Fruit fly (Drosophila melanogaster): ENCODE measurements around the gene CG12817.

CG12817 gene

dm6 chr3R:10213430-10213829, 11.1 kb downstream of the CG12817 start (continued):
- TF ChIP-seq mam (GFP tag; optimal IDR thresholded peaks at IDR 0.05) (no peak), esg (GFP tag; conservative IDR thresholded peaks at IDR 0.05) (peak; percentile 71), lab (GFP tag; optimal IDR thresholded peaks at IDR 0.05) (peak; percentile 74), CG11456 (GFP tag; IDR thresholded peaks at IDR 0.05) (peak; percentile 60; the same call in 1 of the 3 replicates), CG8944 (GFP tag; optimal IDR thresholded peaks at IDR 0.05) (no peak), CG10654 (GFP tag; optimal IDR thresholded peaks at IDR 0.05) (peak; percentile 68), Aef1 (GFP tag; IDR thresholded peaks at IDR 0.05) (peak; percentile 63; the same call in 2 of the 3 replicates), NfI (GFP tag; optimal IDR thresholded peaks at IDR 0.05) (peak; percentile 63), cato (GFP tag; optimal IDR thresholded peaks at IDR 0.05; ENCODE audit: borderline replicate concordance) (peak; percentile 28), TFAM (GFP tag; optimal IDR thresholded peaks at IDR 0.05) (peak; percentile 12), CG14050 (GFP tag; IDR thresholded peaks at IDR 0.05) (peak; percentile 61; the same call in 2 of the 3 replicates), CG1024 (GFP tag; IDR thresholded peaks at IDR 0.05) (peak; percentile 64; the same call in 1 of the 2 replicates), kni (GFP tag; optimal IDR thresholded peaks at IDR 0.05) (no peak), Xbp1 (GFP tag; optimal IDR thresholded peaks at IDR 0.05) (peak; percentile 68), Rx (GFP tag; IDR thresholded peaks at IDR 0.05) (peak; percentile 72), CG18599 (GFP tag; optimal IDR thresholded peaks at IDR 0.05) (peak; percentile 54), Hmx (GFP tag; optimal IDR thresholded peaks at IDR 0.05) (no peak), fd64A (GFP tag; optimal IDR thresholded peaks at IDR 0.05) (peak; percentile 16), CG17328 (GFP tag; IDR thresholded peaks at IDR 0.05) (peak; percentile 77), CG12942 (GFP tag; optimal IDR thresholded peaks at IDR 0.05) (peak; percentile 42), Chrac-16 (GFP tag; optimal IDR thresholded peaks at IDR 0.05) (peak; percentile 35), salm (tag; optimal IDR thresholded peaks at IDR 0.05) (peak; percentile 37), CG17186 (GFP tag; optimal IDR thresholded peaks at IDR 0.05) (peak; percentile 5), inv (GFP tag; IDR thresholded peaks at IDR 0.05; ENCODE audit: partially characterized antibody) (no peak), ftz-f1 (GFP tag; optimal IDR thresholded peaks at IDR 0.05) (no peak), nmo (GFP tag; optimal IDR thresholded peaks at IDR 0.05) (peak; percentile 82), CG7839 (tag; optimal IDR thresholded peaks at IDR 0.05) (peak; percentile 77), Ptx1 (GFP tag; IDR thresholded peaks at IDR 0.05) (peak; percentile 86), lilli (GFP tag; optimal IDR thresholded peaks at IDR 0.05) (no peak), stc (GFP tag; IDR thresholded peaks at IDR 0.05) (peak; percentile 81), E2f1 (GFP tag; IDR thresholded peaks at IDR 0.05) (peak; percentile 55; the same call in 1 of the 2 replicates), CG32772 (GFP tag; IDR thresholded peaks at IDR 0.05) (peak; percentile 81), CG8388 (GFP tag; optimal IDR thresholded peaks at IDR 0.05) (peak; percentile 77), Hr51 (GFP tag; optimal IDR thresholded peaks at IDR 0.05) (peak in 1 of 2 experiments; percentile 80), caup (GFP tag; optimal IDR thresholded peaks at IDR 0.05; ENCODE audit: severe bottlenecking) (peak; percentile 57), sim (GFP tag; IDR thresholded peaks at IDR 0.05) (peak; percentile 18; the same call in 1 of the 2 replicates), CG15514 (GFP tag; optimal IDR thresholded peaks at IDR 0.05) (peak; percentile 15), btn (GFP tag; optimal IDR thresholded peaks at IDR 0.05) (no peak), Oli (tag; optimal IDR thresholded peaks at IDR 0.05) (peak; percentile 82), CTCF (GFP tag; optimal IDR thresholded peaks at IDR 0.05) (peak; percentile 14), fd96Cb (tag; optimal IDR thresholded peaks at IDR 0.05) (peak; percentile 80), odd (GFP tag; optimal IDR thresholded peaks at IDR 0.05) (peak; percentile 34), CG12104 (GFP tag; optimal IDR thresholded peaks at IDR 0.05) (peak; percentile 30), gsb (GFP tag; IDR thresholded peaks at IDR 0.05) (0 out of 2 replicates have a peak, but pooled peaks have one; percentile 18), NC2β (GFP tag; optimal IDR thresholded peaks at IDR 0.05) (no peak), kah (GFP tag; optimal IDR thresholded peaks at IDR 0.05) (peak; percentile 66), Hr3 (GFP tag; optimal IDR thresholded peaks at IDR 0.05) (peak; percentile 43), CG10462 (GFP tag; optimal IDR thresholded peaks at IDR 0.05) (peak; percentile 2), Nf-YA (GFP tag; IDR thresholded peaks at IDR 0.05) (peak; percentile 66; the same call in 1 of the 2 replicates), CG4424 (GFP tag; optimal IDR thresholded peaks at IDR 0.05) (peak; percentile 52), Sox100B (GFP tag; optimal IDR thresholded peaks at IDR 0.05) (peak; percentile 69)
